Worm (Caenorhabditis elegans): ENCODE data around the gene rpn-11.
A peak's percentile ranks its signal among the peaks of the same experiment; 100 is the strongest.

The rpn-11 gene

ce11 chrII:4044349-4044748 is at the start of gene rpn-11 (continued):
- no peak for TF ChIP-seq ceh-58 (GFP tag; IDR thresholded peaks at IDR 0.05)
- peak; percentile 56 for TF ChIP-seq unc-130 (GFP tag; optimal IDR thresholded peaks at IDR 0.05)
- no peak for TF ChIP-seq sptf-2 (GFP tag; optimal IDR thresholded peaks at IDR 0.05)
- TF ChIP-seq him-1 (tag; optimal IDR thresholded peaks at IDR 0.05), result peak; percentile 29
- no peak for TF ChIP-seq hlh-12 (tag; optimal IDR thresholded peaks at IDR 0.05)
- TF ChIP-seq F57C9.4 (tag; optimal IDR thresholded peaks at IDR 0.05), result no peak
- TF ChIP-seq ceh-100 (GFP tag; IDR thresholded peaks at IDR 0.05), result peak; percentile 41; the same call in 1 of the 2 replicates
- TF ChIP-seq attf-6 (GFP tag; IDR thresholded peaks at IDR 0.05), result peak; percentile 49; the same call in 1 of the 2 replicates
- no peak for TF ChIP-seq rpc-1 (optimal IDR thresholded peaks at IDR 0.05)
- TF ChIP-seq rpc-1 (tag; optimal IDR thresholded peaks at IDR 0.05), result no peak
- TF ChIP-seq aptf-2 (GFP tag; conservative IDR thresholded peaks at IDR 0.05), result 0 out of 2 replicates have a peak, but pooled peaks have one; percentile 38
- TF ChIP-seq pha-4 (tag; optimal IDR thresholded peaks at IDR 0.05), result peak; percentile 65
- TF ChIP-seq ztf-26 (tag; optimal IDR thresholded peaks at IDR 0.05), result peak; percentile 80
- TF ChIP-seq egl-18 (GFP tag; IDR thresholded peaks at IDR 0.05), result no peak
- peak; percentile 82 for TF ChIP-seq D2030.7 (GFP tag; IDR thresholded peaks at IDR 0.05)
- no peak for TF ChIP-seq dpff-1 (tag; optimal IDR thresholded peaks at IDR 0.05)
- no peak for TF ChIP-seq ceh-79 (tag; optimal IDR thresholded peaks at IDR 0.05)
- no peak for TF ChIP-seq let-526 (GFP tag; IDR thresholded peaks at IDR 0.05)
- peak; percentile 91 for TF ChIP-seq efl-1 (GFP tag; optimal IDR thresholded peaks at IDR 0.05)
- TF ChIP-seq let-607 (tag; optimal IDR thresholded peaks at IDR 0.05), result peak; percentile 60 to 91
- TF ChIP-seq F39B2.1 (GFP tag; IDR thresholded peaks at IDR 0.05), result no peak
- TF ChIP-seq Y79H2A.3 (GFP tag; conservative IDR thresholded peaks at IDR 0.05), result 0 out of 2 replicates have a peak, but pooled peaks have one; percentile 46
- no peak for TF ChIP-seq mes-4 (tag; optimal IDR thresholded peaks at IDR 0.05)
- peak; percentile 68; the same call in 1 of the 2 replicates for TF ChIP-seq B0336.3 (GFP tag; IDR thresholded peaks at IDR 0.05)
- no peak for TF ChIP-seq hmg-20 (GFP tag; IDR thresholded peaks at IDR 0.05)
- peak; percentile 91 for TF ChIP-seq mcd-1 (GFP tag; IDR thresholded peaks at IDR 0.05)
- TF ChIP-seq tlf-1 (GFP tag; optimal IDR thresholded peaks at IDR 0.05), result peak; percentile 80
- no peak for TF ChIP-seq lsy-27 (tag; optimal IDR thresholded peaks at IDR 0.05; ENCODE audit: borderline replicate concordance, insufficient read depth)
- no peak for TF ChIP-seq hrde-1 (tag; optimal IDR thresholded peaks at IDR 0.05; ENCODE audit: borderline replicate concordance)
- no peak for TF ChIP-seq nfya-2 (GFP tag; IDR thresholded peaks at IDR 0.05)
- TF ChIP-seq ceh-40 (GFP tag; IDR thresholded peaks at IDR 0.05), result no peak
- peak; percentile 72; the same call in 1 of the 2 replicates for TF ChIP-seq madf-3 (GFP tag; IDR thresholded peaks at IDR 0.05)
- peak; percentile 17 for TF ChIP-seq gei-17 (GFP tag; optimal IDR thresholded peaks at IDR 0.05)
- TF ChIP-seq snpc-1.1 (tag; optimal IDR thresholded peaks at IDR 0.05; ENCODE audit: insufficient read depth), result no peak
- no peak for TF ChIP-seq akir-1 (GFP tag; optimal IDR thresholded peaks at IDR 0.05)
- TF ChIP-seq ztf-25 (GFP tag; IDR thresholded peaks at IDR 0.05), result no peak
- TF ChIP-seq ceh-27 (GFP tag; optimal IDR thresholded peaks at IDR 0.05), result peak; percentile 66
- TF ChIP-seq zim-3 (tag; optimal IDR thresholded peaks at IDR 0.05), result no peak
- peak; percentile 76 for TF ChIP-seq F33H1.4 (GFP tag; IDR thresholded peaks at IDR 0.05)
- TF ChIP-seq ztf-18 (tag; optimal IDR thresholded peaks at IDR 0.05), result peak; percentile 4
- TF ChIP-seq lsl-1 (GFP tag; optimal IDR thresholded peaks at IDR 0.05), result peak; percentile 77
- TF ChIP-seq ztf-22 (GFP tag; optimal IDR thresholded peaks at IDR 0.05), result no peak
- no peak for TF ChIP-seq ztf-6 (GFP tag; IDR thresholded peaks at IDR 0.05)
- no peak for TF ChIP-seq nhr-90 (tag; optimal IDR thresholded peaks at IDR 0.05)
- TF ChIP-seq hsf-1 (GFP tag; IDR thresholded peaks at IDR 0.05), result peak; percentile 13; the same call in 1 of the 2 replicates
- TF ChIP-seq dox-1 (GFP tag; IDR thresholded peaks at IDR 0.05), result peak; percentile 92
- TF ChIP-seq T07F8.4 (tag; optimal IDR thresholded peaks at IDR 0.05), result no peak
- TF ChIP-seq tbp1 (GFP tag; optimal IDR thresholded peaks at IDR 0.05), result peak; percentile 66
- TF ChIP-seq chd-7 (tag; optimal IDR thresholded peaks at IDR 0.05), result no peak
